Fruit fly (Drosophila melanogaster): Measurements from ENCODE around the gene CG7884.

The CG7884 gene

DNA sequence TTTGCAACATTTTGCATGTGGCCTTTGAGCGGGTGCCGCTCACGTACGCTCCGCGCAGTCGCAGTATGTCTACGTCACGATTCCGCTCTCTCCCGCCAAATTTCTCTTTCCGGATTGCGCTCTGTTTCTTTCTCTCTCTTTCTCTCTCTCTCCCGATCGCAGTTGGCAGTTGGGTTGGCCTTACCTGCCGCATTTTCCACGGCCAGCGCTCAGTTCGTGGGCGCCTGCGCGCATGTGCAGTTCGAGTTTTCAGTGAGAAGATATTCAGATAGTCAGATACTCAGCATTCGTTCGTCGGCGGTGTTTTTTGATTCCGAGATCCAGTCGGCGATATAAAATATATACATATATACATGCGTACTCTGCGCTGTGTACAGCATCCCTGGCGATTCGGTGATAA lies at the start of gene CG7884:
Gene CG7884, plus strand, starts transcription at position 208 of the 400 bp plus-strand sequence.
- TF ChIP-seq pdm3 (GFP tag; optimal IDR thresholded peaks at IDR 0.05) (no peak), dsx (GFP tag; optimal IDR thresholded peaks at IDR 0.05; ENCODE audit: poor library complexity, severe bottlenecking) (peak; percentile 48), CG16779 (tag; optimal IDR thresholded peaks at IDR 0.05) (no peak), eg (GFP tag; IDR thresholded peaks at IDR 0.05) (peak; percentile 24; the same call in 1 of the 3 replicates), CG11294 (GFP tag; IDR thresholded peaks at IDR 0.05) (no peak), CG3032 (tag; optimal IDR thresholded peaks at IDR 0.05) (no peak), ss (GFP tag; optimal IDR thresholded peaks at IDR 0.05) (peak; percentile 14 to 46), CG6163 (GFP tag; IDR thresholded peaks at IDR 0.05) (peak; percentile 51; the same call in 1 of the 3 replicates), CG6854 (GFP tag; optimal IDR thresholded peaks at IDR 0.05) (peak; percentile 59), CG1621 (tag; optimal IDR thresholded peaks at IDR 0.05) (peak; percentile 67), CG15336 (GFP tag; IDR thresholded peaks at IDR 0.05) (peak; percentile 41; the same call in 1 of the 2 replicates), net (GFP tag; optimal IDR thresholded peaks at IDR 0.05) (peak; percentile 12), CG9139 (GFP tag; optimal IDR thresholded peaks at IDR 0.05) (peak; percentile 31), CG8119 (GFP tag; IDR thresholded peaks at IDR 0.05) (peak; percentile 48; the same call in 1 of the 3 replicates), CG3919 (GFP tag; optimal IDR thresholded peaks at IDR 0.05) (peak; percentile 7), Sox102F (GFP tag; optimal IDR thresholded peaks at IDR 0.05) (peak; percentile 34), Eip78C (GFP tag) (peak; percentile 21), Sox14 (GFP tag; optimal IDR thresholded peaks at IDR 0.05) (no peak), Met (GFP tag; optimal IDR thresholded peaks at IDR 0.05) (peak; percentile 20), CG32006 (GFP tag; optimal IDR thresholded peaks at IDR 0.05) (no peak)

DNA sequence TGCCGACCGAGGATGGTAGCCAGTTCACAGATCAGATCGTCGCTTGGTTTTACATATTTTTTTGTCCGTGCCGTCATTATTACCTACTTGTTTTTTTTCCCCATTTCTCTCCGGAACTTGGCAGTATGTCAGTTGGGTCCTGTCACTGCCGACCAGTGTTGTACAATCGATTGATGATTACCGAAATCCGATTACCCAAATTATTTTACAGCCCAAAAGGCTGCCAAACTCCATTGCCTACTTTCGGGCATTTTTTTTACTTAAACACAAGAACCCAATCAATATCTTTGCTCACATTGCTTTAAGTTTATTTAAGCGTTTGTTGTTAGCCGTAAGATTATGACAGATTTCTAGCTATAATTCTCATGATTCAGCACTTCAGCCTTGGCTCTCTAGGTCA lies 49.6 kb upstream of the CG7884 start, which contains the start of gene Inx5:
Gene Inx5, minus strand, starts transcription at position 93 of the 400 bp plus-strand sequence.
- TF ChIP-seq CG31627 (GFP tag; optimal IDR thresholded peaks at IDR 0.05): no peak
- TF ChIP-seq CG32006 (GFP tag; optimal IDR thresholded peaks at IDR 0.05): no peak
- no peak for TF ChIP-seq Eip93F (GFP tag; optimal IDR thresholded peaks at IDR 0.05)
- TF ChIP-seq achi (GFP tag; optimal IDR thresholded peaks at IDR 0.05): no peak
- TF ChIP-seq CG6276 (GFP tag; optimal IDR thresholded peaks at IDR 0.05): no peak
- TF ChIP-seq CG15336 (GFP tag; IDR thresholded peaks at IDR 0.05): no peak

dm6 chrX:19171926-19172325 lies 48.5 kb upstream of the CG7884 start:
- no peak for TF ChIP-seq Ets21C (GFP tag; optimal IDR thresholded peaks at IDR 0.05)
- no peak for TF ChIP-seq CG6792 (GFP tag; optimal IDR thresholded peaks at IDR 0.05)
- TF ChIP-seq vri (GFP tag; optimal IDR thresholded peaks at IDR 0.05): no peak
- TF ChIP-seq CG11294 (GFP tag; IDR thresholded peaks at IDR 0.05): no peak
- no peak for TF ChIP-seq CG1621 (tag; optimal IDR thresholded peaks at IDR 0.05)

DNA sequence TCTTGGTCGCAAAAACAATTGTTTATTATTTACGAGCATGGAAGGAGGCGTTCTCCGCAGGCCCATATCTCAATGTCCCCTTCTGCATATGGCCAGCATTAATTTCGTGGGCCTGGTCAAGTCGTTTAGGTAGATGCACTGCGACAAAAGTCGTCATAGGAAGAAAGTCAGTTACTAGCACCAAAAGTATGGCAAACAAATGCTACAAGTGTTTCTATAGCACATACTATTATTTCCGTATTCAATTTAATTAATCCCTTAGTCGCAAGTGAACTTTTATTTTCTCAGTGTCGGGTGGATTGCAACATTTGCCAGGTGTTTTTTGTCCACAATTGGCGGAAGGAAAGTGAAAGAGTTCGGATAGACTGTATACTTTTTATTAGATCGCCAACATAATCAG lies 47.5 kb upstream of the CG7884 start:
- peak; percentile 76 for TF ChIP-seq eg (GFP tag; IDR thresholded peaks at IDR 0.05)
- no peak for TF ChIP-seq CG9139 (GFP tag; optimal IDR thresholded peaks at IDR 0.05)
- peak; percentile 58 for TF ChIP-seq CG3032 (tag; optimal IDR thresholded peaks at IDR 0.05)
- TF ChIP-seq lz (GFP tag; optimal IDR thresholded peaks at IDR 0.05): peak; percentile 16
- no peak for TF ChIP-seq vri (GFP tag; optimal IDR thresholded peaks at IDR 0.05)
- peak; percentile 22 for TF ChIP-seq CG6276 (GFP tag; optimal IDR thresholded peaks at IDR 0.05)
- peak; percentile 58 for TF ChIP-seq achi (GFP tag; optimal IDR thresholded peaks at IDR 0.05)
- no peak for TF ChIP-seq CG11902 (GFP tag; optimal IDR thresholded peaks at IDR 0.05)
- TF ChIP-seq Smox (GFP tag; optimal IDR thresholded peaks at IDR 0.05): no peak
- TF ChIP-seq CG16779 (tag; optimal IDR thresholded peaks at IDR 0.05): no peak
- no peak for TF ChIP-seq dac (GFP tag; optimal IDR thresholded peaks at IDR 0.05)
- no peak for TF ChIP-seq fkh (GFP tag; optimal IDR thresholded peaks at IDR 0.05)
- no peak for TF ChIP-seq CG11762 (GFP tag; optimal IDR thresholded peaks at IDR 0.05; ENCODE audit: insufficient read depth)
- peak; percentile 9 for TF ChIP-seq Hr39 (GFP tag; optimal IDR thresholded peaks at IDR 0.05)
- no peak for TF ChIP-seq Ets21C (GFP tag; optimal IDR thresholded peaks at IDR 0.05)
- peak; percentile 58 for TF ChIP-seq CG15336 (GFP tag; IDR thresholded peaks at IDR 0.05)
- TF ChIP-seq dsx (GFP tag; optimal IDR thresholded peaks at IDR 0.05; ENCODE audit: poor library complexity, severe bottlenecking): peak; percentile 62
- TF ChIP-seq CG4318 (GFP tag; optimal IDR thresholded peaks at IDR 0.05): peak; percentile 1
- no peak for TF ChIP-seq Eip93F (GFP tag; optimal IDR thresholded peaks at IDR 0.05)
- 0 out of 2 replicates have a peak, but pooled peaks have one; percentile 13 for TF ChIP-seq CG11294 (GFP tag; IDR thresholded peaks at IDR 0.05)
- no peak for TF ChIP-seq Sox102F (GFP tag; optimal IDR thresholded peaks at IDR 0.05)
- peak; percentile 35; the same call in 1 of the 2 replicates for TF ChIP-seq Gug (GFP tag; IDR thresholded peaks at IDR 0.05)
- TF ChIP-seq CG10669 (GFP tag; optimal IDR thresholded peaks at IDR 0.05): peak; percentile 62
- peak; percentile 60 for TF ChIP-seq pdm3 (GFP tag; optimal IDR thresholded peaks at IDR 0.05)
- peak; percentile 46 for TF ChIP-seq CG10631 (GFP tag; optimal IDR thresholded peaks at IDR 0.05)
- TF ChIP-seq Lpt (GFP tag; optimal IDR thresholded peaks at IDR 0.05): peak; percentile 41
- peak; percentile 13 for TF ChIP-seq cyc (GFP tag; optimal IDR thresholded peaks at IDR 0.05)
- peak; percentile 27 for TF ChIP-seq Met (GFP tag; optimal IDR thresholded peaks at IDR 0.05)
- peak; percentile 42 for TF ChIP-seq fd59A (GFP tag; optimal IDR thresholded peaks at IDR 0.05)
- peak; percentile 35 for TF ChIP-seq Eip75B (GFP tag; optimal IDR thresholded peaks at IDR 0.05)
- no peak for TF ChIP-seq Sox15 (GFP tag; optimal IDR thresholded peaks at IDR 0.05)
- TF ChIP-seq CG8119 (GFP tag; IDR thresholded peaks at IDR 0.05): peak; percentile 62; the same call in 2 of the 3 replicates
